Fruit fly (Drosophila melanogaster): ENCODE data around the gene Gr22f.

Gene Gr22f

dm6 chr2L:1756351-1756750 is at the start of gene Gr22f:
Gene Gr22f, minus strand, starts transcription at chr2L:1756451.
- TF ChIP-seq CG1603 (tag; optimal IDR thresholded peaks at IDR 0.05) (no peak), CG4404 (GFP tag; IDR thresholded peaks at IDR 0.05) (no peak), tgo (GFP tag; IDR thresholded peaks at IDR 0.05) (no peak), Meics (GFP tag; optimal IDR thresholded peaks at IDR 0.05) (no peak), Fer1 (GFP tag; optimal IDR thresholded peaks at IDR 0.05) (no peak), slbo (GFP tag; IDR thresholded peaks at IDR 0.05) (no peak), CG16813 (GFP tag; IDR thresholded peaks at IDR 0.05; ENCODE audit: partially characterized antibody) (no peak)

dm6 chr2L:1794817-1795216 is 38.6 kb upstream of the Gr22f start, which contains the start of gene Gr22a:
Gene Gr22a, minus strand, starts transcription at chr2L:1794917.
- TF ChIP-seq CG4617 (GFP tag; optimal IDR thresholded peaks at IDR 0.05; ENCODE audit: borderline replicate concordance): no peak
- no peak for TF ChIP-seq CG10147 (GFP tag; optimal IDR thresholded peaks at IDR 0.05)
- TF ChIP-seq Hmr (GFP tag; optimal IDR thresholded peaks at IDR 0.05): no peak
- no peak for TF ChIP-seq CG11696 (GFP tag; IDR thresholded peaks at IDR 0.05)
- TF ChIP-seq CG11398 (GFP tag; optimal IDR thresholded peaks at IDR 0.05): no peak
- TF ChIP-seq PHDP (tag; optimal IDR thresholded peaks at IDR 0.05): no peak
- no peak for TF ChIP-seq CG4707 (GFP tag; optimal IDR thresholded peaks at IDR 0.05)
- no peak for TF ChIP-seq zfh2 (GFP tag; optimal IDR thresholded peaks at IDR 0.05)
- TF ChIP-seq trh (GFP tag; optimal IDR thresholded peaks at IDR 0.05): no peak
- no peak for TF ChIP-seq CG3995 (GFP tag; optimal IDR thresholded peaks at IDR 0.05)
- TF ChIP-seq grau (tag; optimal IDR thresholded peaks at IDR 0.05): no peak
- no peak for TF ChIP-seq hb (GFP tag; IDR thresholded peaks at IDR 0.05; ENCODE audit: partially characterized antibody)
- TF ChIP-seq CG7987 (GFP tag; optimal IDR thresholded peaks at IDR 0.05): no peak

DNA sequence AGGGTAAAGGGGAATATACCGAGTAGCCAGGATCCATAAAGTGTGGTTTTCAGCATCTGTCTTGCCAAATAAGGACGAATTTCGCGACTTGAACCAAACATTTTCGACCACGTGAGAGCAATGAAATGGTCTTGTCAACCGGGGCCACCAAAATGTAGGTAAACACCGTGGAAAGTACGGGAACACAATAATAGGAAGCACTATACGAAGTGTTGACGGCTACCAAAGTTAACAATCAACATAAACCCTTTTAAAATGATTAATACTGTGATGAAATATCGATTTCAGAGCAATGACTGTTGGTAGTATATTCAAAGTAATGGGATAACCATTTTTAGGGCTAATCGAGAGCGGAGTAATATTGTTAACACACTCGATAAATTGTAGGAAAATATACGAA is 36.9 kb upstream of the Gr22f start, which contains the start of gene Gr22b:
TSS of gene Gr22b (minus strand) at position 101 of the 400 bp plus-strand sequence.
- TF ChIP-seq vfl (GFP tag; optimal IDR thresholded peaks at IDR 0.05) (no peak), Sry-β (GFP tag; optimal IDR thresholded peaks at IDR 0.05) (no peak), CG15269 (tag; optimal IDR thresholded peaks at IDR 0.05) (no peak), CG3847 (GFP tag; IDR thresholded peaks at IDR 0.05) (no peak), ac (GFP tag; optimal IDR thresholded peaks at IDR 0.05) (no peak), CG15601 (tag; optimal IDR thresholded peaks at IDR 0.05) (no peak), CG18262 (tag; optimal IDR thresholded peaks at IDR 0.05) (no peak), Atf-2 (GFP tag; optimal IDR thresholded peaks at IDR 0.05) (no peak), Xbp1 (GFP tag; optimal IDR thresholded peaks at IDR 0.05) (no peak), Antp (GFP tag; optimal IDR thresholded peaks at IDR 0.05) (no peak), crc (GFP tag; optimal IDR thresholded peaks at IDR 0.05) (no peak), zfh2 (GFP tag; optimal IDR thresholded peaks at IDR 0.05) (no peak), stc (GFP tag; IDR thresholded peaks at IDR 0.05) (no peak), Atf6 (GFP tag; IDR thresholded peaks at IDR 0.05) (no peak), CG10274 (GFP tag; optimal IDR thresholded peaks at IDR 0.05) (no peak), CG15696 (tag; optimal IDR thresholded peaks at IDR 0.05) (no peak), slp2 (GFP tag; optimal IDR thresholded peaks at IDR 0.05) (no peak), CG4820 (GFP tag; optimal IDR thresholded peaks at IDR 0.05) (no peak)

DNA sequence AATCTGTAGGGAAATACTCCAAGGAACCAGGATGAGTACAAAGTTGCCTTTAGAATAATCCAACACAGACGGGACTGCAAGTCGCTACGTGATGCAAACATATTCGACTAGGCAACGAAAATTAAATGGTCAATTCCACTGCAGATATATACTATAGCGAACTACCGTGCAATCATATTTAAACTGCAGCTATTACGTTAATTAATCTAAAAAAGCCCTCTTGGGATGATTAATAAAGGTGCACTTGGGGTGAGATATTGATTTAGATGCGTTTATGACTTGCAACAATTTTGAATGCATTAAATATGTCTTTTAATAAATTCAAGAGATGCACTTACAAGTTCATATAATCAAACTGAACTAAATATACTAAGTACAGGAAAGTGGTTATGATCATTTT is 35.5 kb upstream of the Gr22f start, which contains the start of gene Gr22c:
TSS of gene Gr22c (minus strand) at position 101 of the 400 bp plus-strand sequence.
- TF ChIP-seq E2f2 (GFP tag; IDR thresholded peaks at IDR 0.05) (no peak), grn (GFP tag; optimal IDR thresholded peaks at IDR 0.05) (no peak), schlank (tag; optimal IDR thresholded peaks at IDR 0.05) (no peak), dmrt11E (tag; optimal IDR thresholded peaks at IDR 0.05) (no peak), Asciz (GFP tag; optimal IDR thresholded peaks at IDR 0.05) (no peak), sob (GFP tag; IDR thresholded peaks at IDR 0.05) (no peak), fd96Cb (tag; optimal IDR thresholded peaks at IDR 0.05) (no peak)
